Worm (Caenorhabditis elegans) whole organism, young adult: Measurements from ENCODE around the gene clec-185.

Source experiments
- chd-7 ChIP-seq: sonication (generic microtip); optimal IDR thresholded peaks from 2 replicates; lab custom pipeline; 2016; ENCODE audit warnings: mild to moderate bottlenecking, missing genetic modification characterization, moderate library complexity, missing compliant biosample characterization
- egrh-3 ChIP-seq: fragments of 200-800 bp; sonication (Bioruptor generic); IDR thresholded peaks from 2 replicates; pipeline ENCODE4 v1.3.6; 2022; ENCODE audit warnings: missing genetic modification reagents, missing genetic modification characterization, missing compliant biosample characterization
- hmg-1.2 ChIP-seq: fragments of 200-800 bp; sonication (Bioruptor generic); IDR thresholded peaks from 2 replicates; pipeline ENCODE4 v1.3.6; 2022; ENCODE audit warnings: missing genetic modification reagents, missing genetic modification characterization, missing compliant biosample characterization
- lsl-1 ChIP-seq: fragments of 200-800 bp; sonication (Bioruptor generic); optimal IDR thresholded peaks from 2 replicates; lab custom pipeline; 2018; ENCODE audit warnings: mild to moderate bottlenecking, missing genetic modification characterization, moderate library complexity, missing compliant biosample characterization
- madf-3 ChIP-seq: fragments of 200-800 bp; sonication (Bioruptor generic); IDR thresholded peaks from 2 replicates; pipeline ENCODE4 v1.3.6; 2022; ENCODE audit warnings: missing genetic modification reagents, missing genetic modification characterization, missing compliant biosample characterization
- nhr-90 ChIP-seq: sonication (generic microtip); optimal IDR thresholded peaks from 2 replicates; lab custom pipeline; 2016; ENCODE audit warnings: missing genotype, mild to moderate bottlenecking, missing genetic modification characterization, missing compliant biosample characterization
- sea-2 ChIP-seq: fragments of 200-800 bp; sonication (Bioruptor generic); IDR thresholded peaks from 2 replicates; pipeline ENCODE4 v1.3.6; 2022; ENCODE audit warnings: missing genetic modification characterization, missing compliant biosample characterization

DNA sequence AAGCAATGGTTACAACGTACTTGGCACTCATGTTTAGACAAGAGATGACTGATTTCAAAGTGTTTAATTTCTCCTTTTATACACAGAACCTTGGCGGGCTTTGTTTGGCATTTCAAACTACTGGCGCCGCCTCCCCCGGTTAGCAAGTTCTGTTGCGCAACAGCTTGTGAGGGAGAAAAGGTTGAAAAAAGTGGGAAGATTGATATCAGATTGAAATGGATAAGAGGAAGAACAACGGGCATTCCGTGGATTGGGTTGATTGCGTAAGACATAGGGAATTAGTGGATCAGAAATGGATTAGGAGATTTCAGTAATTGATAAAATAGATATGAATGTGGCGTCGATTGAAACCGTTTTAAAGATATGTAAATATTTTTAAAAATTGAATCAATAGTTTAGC lies 10.0 kb upstream of the clec-185 start, which contains the start of gene col-130:
- TF ChIP-seq lsl-1 (GFP tag; lab: Kevin White, UChicago) (no peak), madf-3 (GFP tag; lab: Robert Waterston, UW) (no peak), sea-2 (no peak), chd-7 (tag; lab: Kevin White, UChicago) (no peak), hmg-1.2 (GFP tag; lab: Robert Waterston, UW) (no peak), egrh-3 (GFP tag; lab: Robert Waterston, UW) (no peak), nhr-90 (tag; lab: Kevin White, UChicago) (no peak)
